Fruit fly (Drosophila melanogaster) whole organism, adult: ENCODE results near the gene CG34181.

Experiments used
- CG11617 ChIP-seq: fragments of 200-800 bp; sonication (Bioruptor generic); optimal IDR thresholded peaks from 2 replicates; lab custom pipeline; 2017; ENCODE audit warnings: mild to moderate bottlenecking, missing biosample characterization, missing genetic modification reagents, missing genetic modification characterization
- CG12768 ChIP-seq: fragments of 200-800 bp; sonication (Bioruptor generic); optimal IDR thresholded peaks from 2 replicates; lab custom pipeline; 2017; ENCODE audit warnings: missing biosample characterization, missing genetic modification characterization, mild to moderate bottlenecking, moderate library complexity, missing genetic modification reagents
- CG14711 ChIP-seq: fragments of 200-800 bp; sonication (Bioruptor generic); optimal IDR thresholded peaks from 2 replicates; lab custom pipeline; 2018; ENCODE audit warnings: missing biosample characterization, mild to moderate bottlenecking, missing genetic modification characterization, moderate library complexity
- CG1620 ChIP-seq: fragments of 200-800 bp; sonication (Bioruptor generic); optimal IDR thresholded peaks from 2 replicates; lab custom pipeline; 2016; ENCODE audit warnings: missing biosample characterization, missing genetic modification characterization
- CG33017 ChIP-seq: fragments of 200-800 bp; sonication (Bioruptor generic); optimal IDR thresholded peaks from 2 replicates; lab custom pipeline; 2018; ENCODE audit warnings: missing biosample characterization, mild to moderate bottlenecking, missing genetic modification characterization, moderate library complexity
- CG5204 ChIP-seq: fragments of 200-800 bp; sonication (Bioruptor generic); optimal IDR thresholded peaks from 2 replicates; lab custom pipeline; 2016; ENCODE audit warnings: missing biosample characterization, missing genetic modification characterization
- CG7045 ChIP-seq: fragments of 200-800 bp; sonication (Bioruptor generic); optimal IDR thresholded peaks from 2 replicates; lab custom pipeline; 2017; ENCODE audit warnings: missing biosample characterization, mild to moderate bottlenecking, missing genetic modification characterization
- CG7101 ChIP-seq: fragments of 200-800 bp; sonication (Bioruptor generic); optimal IDR thresholded peaks from 2 replicates; lab custom pipeline; 2018; ENCODE audit warnings: missing biosample characterization, mild to moderate bottlenecking, missing genetic modification characterization, moderate library complexity
- Clk ChIP-seq: fragments of 200-800 bp; sonication (Bioruptor generic); optimal IDR thresholded peaks from 2 replicates; lab custom pipeline; 2017; ENCODE audit warnings: missing biosample characterization, missing genetic modification characterization
- Crg-1 ChIP-seq: fragments of 200-800 bp; sonication (Bioruptor generic); optimal IDR thresholded peaks from 2 replicates; lab custom pipeline; 2016; ENCODE audit warnings: missing biosample characterization, missing genetic modification characterization
- Hr96 ChIP-seq: fragments of 200-800 bp; sonication (Bioruptor generic); optimal IDR thresholded peaks from 2 replicates; lab custom pipeline; 2016; ENCODE audit warnings: missing biosample characterization, missing genetic modification characterization
- Mnt ChIP-seq: fragments of 200-800 bp; sonication (Bioruptor generic); optimal IDR thresholded peaks from 2 replicates; lab custom pipeline; 2016; ENCODE audit warnings: missing biosample characterization, mild to moderate bottlenecking, missing genetic modification characterization
- bab1 ChIP-seq: fragments of 200-800 bp; sonication (Bioruptor generic); optimal IDR thresholded peaks from 3 replicates; lab custom pipeline; 2019; ENCODE audit warnings: missing biosample characterization, mild to moderate bottlenecking, missing genetic modification characterization, moderate library complexity
- cic ChIP-seq: fragments of 200-800 bp; sonication (Bioruptor generic); optimal IDR thresholded peaks from 2 replicates; lab custom pipeline; 2017; ENCODE audit warnings: missing biosample characterization, mild to moderate bottlenecking, missing genetic modification characterization, moderate library complexity
- cnc ChIP-seq, 2 experiments: fragments of >200 bp; optimal IDR thresholded peaks; 2 replicates each; lab custom pipeline; 2017
- kay ChIP-seq: fragments of 200-800 bp; sonication (Bioruptor generic); peaks from one replicate; lab custom pipeline; 2016; ENCODE audit warnings: missing biosample characterization, missing genetic modification characterization, borderline replicate concordance
- ovo ChIP-seq: fragments of 200-800 bp; sonication (Bioruptor generic); optimal IDR thresholded peaks from 2 replicates; lab custom pipeline; 2016; ENCODE audit warnings: missing biosample characterization, missing genetic modification characterization
- pad ChIP-seq: fragments of 200-800 bp; sonication (Bioruptor generic); optimal IDR thresholded peaks from 3 replicates; lab custom pipeline; 2017; ENCODE audit warnings: missing biosample characterization, missing genetic modification characterization, mild to moderate bottlenecking, moderate library complexity, missing genetic modification reagents
- tj ChIP-seq: fragments of 200-800 bp; sonication (Bioruptor generic); optimal IDR thresholded peaks from 3 replicates; lab custom pipeline; 2017; ENCODE audit warnings: missing biosample characterization, mild to moderate bottlenecking, missing genetic modification characterization, moderate library complexity
- toe ChIP-seq: fragments of 200-800 bp; sonication (Bioruptor generic); optimal IDR thresholded peaks from 2 replicates; lab custom pipeline; 2016; ENCODE audit warnings: missing biosample characterization, missing genetic modification characterization

The CG34181 gene

dm6 chr2L:9387240-9387672, 19.8 kb downstream of the CG34181 start, which contains the start of gene Aldh:
Gene Aldh (plus strand): TSS chr2L:9387389.
- peak; percentile 82 for TF ChIP-seq CG12768
- TF ChIP-seq CG1620 (GFP tag; lab: Kevin White, UChicago), result peak; percentile 57
- peak; percentile 82 for TF ChIP-seq CG11617
- TF ChIP-seq CG14711 (tag; lab: Kevin White, UChicago), result peak; percentile 70
- TF ChIP-seq Clk, result peak; percentile 78
- TF ChIP-seq CG5204, result peak; percentile 70
- peak; percentile 83 for TF ChIP-seq CG7101 (tag; lab: Kevin White, UChicago)
- TF ChIP-seq bab1 (GFP tag; lab: Kevin White, UChicago), result peak; percentile 77
- peak; percentile 31 for TF ChIP-seq Mnt (GFP tag; lab: Kevin White, UChicago)
- TF ChIP-seq CG33017 (tag; lab: Kevin White, UChicago), result peak; percentile 84
- peak; percentile 93 for TF ChIP-seq pad (GFP tag; lab: Kevin White, UChicago)
- peak; percentile 72 for TF ChIP-seq toe
- TF ChIP-seq tj, result peak; percentile 46
- no peak for TF ChIP-seq cnc (optimal IDR thresholded peaks at IDR 0.05; lab: Kevin White, UChicago)
- TF ChIP-seq Hr96 (GFP tag; lab: Kevin White, UChicago), result peak; percentile 60
- peak; percentile 77 for TF ChIP-seq kay
- TF ChIP-seq CG7045 (GFP tag; lab: Kevin White, UChicago), result peak; percentile 87
- peak; percentile 66 for TF ChIP-seq Crg-1 (GFP tag; lab: Kevin White, UChicago)
- peak; percentile 54 for TF ChIP-seq cic (GFP tag; lab: Kevin White, UChicago)
- TF ChIP-seq ovo, result peak; percentile 40

- TF ChIP-seq cnc (optimal IDR thresholded peaks at IDR 0.05; lab: Kevin White, UChicago) (no peak), CG14711 (tag; lab: Kevin White, UChicago) (peak; percentile 84), CG7101 (tag; lab: Kevin White, UChicago) (peak; percentile 81), Hr96 (GFP tag; lab: Kevin White, UChicago) (no peak), CG11617 (peak; percentile 63), cic (GFP tag; lab: Kevin White, UChicago) (peak; percentile 10), kay (no peak), toe (no peak), bab1 (GFP tag; lab: Kevin White, UChicago) (peak; percentile 78), CG1620 (GFP tag; lab: Kevin White, UChicago) (peak; percentile 33), Crg-1 (GFP tag; lab: Kevin White, UChicago) (peak; percentile 56), CG33017 (tag; lab: Kevin White, UChicago) (peak; percentile 88), CG5204 (peak; percentile 14), tj (peak; percentile 85), Clk (peak; percentile 61), Mnt (GFP tag; lab: Kevin White, UChicago) (peak; percentile 44), CG7045 (GFP tag; lab: Kevin White, UChicago) (peak; percentile 63), ovo (no peak), CG12768 (peak; percentile 73), pad (GFP tag; lab: Kevin White, UChicago) (peak; percentile 78)
Observed at dm6 chr2L:9388013-9388605, 20.7 kb downstream of the CG34181 start.

- TF ChIP-seq cnc (optimal IDR thresholded peaks at IDR 0.05; lab: Kevin White, UChicago), result no peak
- peak; percentile 84 for TF ChIP-seq cic (GFP tag; lab: Kevin White, UChicago)
- no peak for TF ChIP-seq CG7045 (GFP tag; lab: Kevin White, UChicago)
- TF ChIP-seq kay, result peak; percentile 58
- no peak for TF ChIP-seq Clk
- peak; percentile 55 for TF ChIP-seq tj
- peak; percentile 76 for TF ChIP-seq Mnt (GFP tag; lab: Kevin White, UChicago)
Observed at dm6 chr2L:9388924-9389765, 21.7 kb downstream of the CG34181 start.

DNA sequence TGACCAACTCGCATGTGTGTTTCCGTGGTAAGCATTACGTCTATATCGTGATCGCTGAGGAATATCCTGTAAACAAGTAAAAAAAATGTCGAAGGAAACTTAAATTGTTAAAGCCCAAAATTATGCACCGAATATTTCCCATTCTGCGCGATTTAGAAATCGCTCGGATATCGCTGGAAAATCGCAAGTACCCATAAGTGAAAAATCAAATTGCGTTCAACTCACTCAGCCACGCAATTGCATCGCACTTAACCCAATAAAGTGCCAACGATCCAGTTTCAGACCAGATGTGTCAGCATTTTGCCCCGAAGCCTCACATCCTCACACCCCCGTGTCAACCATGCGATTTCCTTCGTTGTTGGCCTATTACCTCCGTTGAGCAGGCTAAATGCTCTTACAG, 29.0 kb downstream of the CG34181 start:
- no peak for TF ChIP-seq cnc (optimal IDR thresholded peaks at IDR 0.05; lab: Kevin White, UChicago)
- TF ChIP-seq kay, result no peak
- no peak for TF ChIP-seq Hr96 (GFP tag; lab: Kevin White, UChicago)
- no peak for TF ChIP-seq CG7045 (GFP tag; lab: Kevin White, UChicago)
- TF ChIP-seq Crg-1 (GFP tag; lab: Kevin White, UChicago), result no peak
- TF ChIP-seq CG11617, result no peak
- no peak for TF ChIP-seq CG12768

- TF ChIP-seq tj (no peak), CG11617 (no peak), cic (GFP tag; lab: Kevin White, UChicago) (no peak), CG14711 (tag; lab: Kevin White, UChicago) (no peak), CG5204 (no peak), CG7045 (GFP tag; lab: Kevin White, UChicago) (no peak), CG33017 (tag; lab: Kevin White, UChicago) (no peak), Clk (no peak), Crg-1 (GFP tag; lab: Kevin White, UChicago) (no peak), CG1620 (GFP tag; lab: Kevin White, UChicago) (no peak), Mnt (GFP tag; lab: Kevin White, UChicago) (no peak), CG12768 (no peak)
Observed at dm6 chr2L:9397888-9398287, 30.4 kb downstream of the CG34181 start, which contains the start of gene CG4438. Gene CG4438 (minus strand): TSS chr2L:9397988.

DNA sequence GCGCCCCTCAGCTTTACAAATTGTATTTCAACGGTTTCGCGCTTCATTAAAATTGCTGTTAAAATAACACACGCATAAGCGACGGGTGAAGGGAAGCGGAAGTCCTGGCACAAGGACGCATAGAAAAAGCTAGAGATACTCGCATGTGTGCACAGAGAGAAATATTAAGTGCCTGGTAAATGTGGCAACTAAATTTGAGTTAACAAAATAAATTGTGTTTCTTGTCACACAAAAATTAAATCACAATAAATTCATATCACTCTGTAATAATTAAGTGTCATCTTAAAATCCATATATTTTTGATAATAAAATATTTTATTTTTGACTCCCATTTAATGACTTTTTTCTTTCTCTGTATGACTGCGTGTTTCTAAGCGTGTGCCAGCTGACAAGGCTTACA, 32.7 kb downstream of the CG34181 start:
- TF ChIP-seq Crg-1 (GFP tag; lab: Kevin White, UChicago) (no peak), toe (no peak)
